Fruit fly (Drosophila melanogaster): ENCODE results near the gene Cht11.

dm6 chrX:6874918-6875454 lies 25.7 kb upstream of the Cht11 start:
- TF ChIP-seq kay (GFP tag; ENCODE audit: borderline replicate concordance) (peak; percentile 37), ovo (GFP tag; optimal IDR thresholded peaks at IDR 0.05) (no peak), CG1620 (GFP tag; optimal IDR thresholded peaks at IDR 0.05) (no peak)

Data from whole organism, adult.